Fruit fly (Drosophila melanogaster): ENCODE measurements around the gene Galphaf.
A peak's percentile ranks its signal among the peaks of the same experiment; 100 is the strongest.

The Galphaf gene

dm6 chr3L:16661167-16662109 lies 6.3 kb downstream of the Galphaf start, which contains the start of gene Baldspot (continued):
- TF ChIP-seq en (GFP tag; optimal IDR thresholded peaks at IDR 0.05), result peak; percentile 69
- TF ChIP-seq slbo (GFP tag; IDR thresholded peaks at IDR 0.05), result peak; percentile 50; the same call in 1 of the 2 replicates
- peak; percentile 78; the same call in 1 of the 3 replicates for TF ChIP-seq CG2199 (GFP tag; IDR thresholded peaks at IDR 0.05)
- TF ChIP-seq CG14965 (GFP tag; optimal IDR thresholded peaks at IDR 0.05; ENCODE audit: borderline replicate concordance), result peak; percentile 55
- peak; percentile 77 for TF ChIP-seq emc (GFP tag; optimal IDR thresholded peaks at IDR 0.05)
- TF ChIP-seq CG15073 (GFP tag; optimal IDR thresholded peaks at IDR 0.05), result no peak
- TF ChIP-seq CG17568 (GFP tag; optimal IDR thresholded peaks at IDR 0.05), result peak; percentile 54
- TF ChIP-seq her (GFP tag; optimal IDR thresholded peaks at IDR 0.05), result peak; percentile 74
- peak; percentile 49; the same call in 1 of the 3 replicates for TF ChIP-seq Doc3 (GFP tag; IDR thresholded peaks at IDR 0.05; ENCODE audit: partially characterized antibody)
- TF ChIP-seq BEAF-32 (GFP tag; optimal IDR thresholded peaks at IDR 0.05), result peak; percentile 68
- TF ChIP-seq org-1 (GFP tag; optimal IDR thresholded peaks at IDR 0.05), result peak; percentile 81
- peak; percentile 56; the same call in 1 of the 2 replicates for TF ChIP-seq ranshi (GFP tag; IDR thresholded peaks at IDR 0.05)
- peak; percentile 71; the same call in 3 of the 4 replicates for TF ChIP-seq chinmo (GFP tag; IDR thresholded peaks at IDR 0.05; ENCODE audit: partially characterized antibody)
- TF ChIP-seq CG14014 (GFP tag; IDR thresholded peaks at IDR 0.05), result no peak; the same call in 1 of the 2 replicates
- TF ChIP-seq lbe (GFP tag; optimal IDR thresholded peaks at IDR 0.05), result peak; percentile 11
- peak; percentile 63 for TF ChIP-seq knrl (GFP tag; IDR thresholded peaks at IDR 0.05; ENCODE audit: partially characterized antibody)
- peak; percentile 79 for TF ChIP-seq scrt (GFP tag; optimal IDR thresholded peaks at IDR 0.05)
- no peak for TF ChIP-seq CG17612 (GFP tag; IDR thresholded peaks at IDR 0.05)
- TF ChIP-seq CG3163 (GFP tag; optimal IDR thresholded peaks at IDR 0.05), result peak; percentile 60
- peak; percentile 76 for TF ChIP-seq Adf1 (GFP tag; IDR thresholded peaks at IDR 0.05)
- peak; percentile 95 for TF ChIP-seq Jarid2 (GFP tag; optimal IDR thresholded peaks at IDR 0.05)
- TF ChIP-seq CG13296 (GFP tag; optimal IDR thresholded peaks at IDR 0.05), result peak; percentile 89
- peak; percentile 56 for TF ChIP-seq cg (GFP tag; optimal IDR thresholded peaks at IDR 0.05)
- TF ChIP-seq dmrt99B (tag; optimal IDR thresholded peaks at IDR 0.05), result peak; percentile 89
- peak; percentile 35 for TF ChIP-seq CG12299 (tag; optimal IDR thresholded peaks at IDR 0.05)
- TF ChIP-seq pnt (GFP tag; optimal IDR thresholded peaks at IDR 0.05), result peak; percentile 88
- no peak; the same call in 1 of the 2 replicates for TF ChIP-seq ato (GFP tag; IDR thresholded peaks at IDR 0.05; ENCODE audit: partially characterized antibody)
- TF ChIP-seq CG11723 (GFP tag; optimal IDR thresholded peaks at IDR 0.05), result no peak
- TF ChIP-seq CG6791 (GFP tag; IDR thresholded peaks at IDR 0.05; ENCODE audit: partially characterized antibody), result peak; percentile 75
- peak; percentile 85 for TF ChIP-seq NK7.1 (GFP tag; optimal IDR thresholded peaks at IDR 0.05)
- TF ChIP-seq sima (GFP tag; optimal IDR thresholded peaks at IDR 0.05), result peak; percentile 16
- TF ChIP-seq CG8765 (GFP tag; IDR thresholded peaks at IDR 0.05), result peak; percentile 52
- TF ChIP-seq Hr39 (optimal IDR thresholded peaks at IDR 0.05), result no peak
- no peak for TF ChIP-seq cad (GFP tag; optimal IDR thresholded peaks at IDR 0.05)
- TF ChIP-seq HLHmδ (GFP tag; optimal IDR thresholded peaks at IDR 0.05), result peak; percentile 22
- peak; percentile 47 for TF ChIP-seq CG3407 (GFP tag; optimal IDR thresholded peaks at IDR 0.05)
- peak; percentile 11 for TF ChIP-seq odd (GFP tag; optimal IDR thresholded peaks at IDR 0.05)
- TF ChIP-seq sim (GFP tag; IDR thresholded peaks at IDR 0.05), result peak; percentile 34; the same call in 1 of the 2 replicates
- no peak for TF ChIP-seq Oaz (GFP tag; IDR thresholded peaks at IDR 0.05)
- peak; percentile 51 for TF ChIP-seq CoRest (tag; optimal IDR thresholded peaks at IDR 0.05)
- peak; percentile 1; the same call in 1 of the 3 replicates for TF ChIP-seq zen2 (GFP tag; IDR thresholded peaks at IDR 0.05; ENCODE audit: partially characterized antibody)
- peak; percentile 83 for TF ChIP-seq crc (GFP tag; optimal IDR thresholded peaks at IDR 0.05)
- peak; percentile 41; the same call in 1 of the 2 replicates for TF ChIP-seq hbn (GFP tag; IDR thresholded peaks at IDR 0.05; ENCODE audit: partially characterized antibody)
- peak; percentile 73 for TF ChIP-seq zfh2 (GFP tag; optimal IDR thresholded peaks at IDR 0.05)
- TF ChIP-seq CG8089 (GFP tag; optimal IDR thresholded peaks at IDR 0.05), result peak; percentile 45
- peak; percentile 48 for TF ChIP-seq onecut (GFP tag; IDR thresholded peaks at IDR 0.05)
- TF ChIP-seq Rfx (GFP tag; IDR thresholded peaks at IDR 0.05), result peak; percentile 69
- peak; percentile 59 for TF ChIP-seq Bdp1 (GFP tag; optimal IDR thresholded peaks at IDR 0.05)

All from whole organism, embryonic.